Worm (Caenorhabditis elegans): ENCODE data around the gene spe-6.

Gene spe-6

ce11 chrIII:11470311-11470858 lies 34.9 kb upstream of the spe-6 start, which contains the start of gene bed-2:
bed-2 (minus strand) TSS chrIII:11470808.
- peak; percentile 61 for TF ChIP-seq aha-1 (tag)
- TF ChIP-seq Y75B8A.6 (GFP tag; IDR thresholded peaks at IDR 0.05), result no peak

- TF ChIP-seq skn-1 (tag; optimal IDR thresholded peaks at IDR 0.05) (no peak), lin-38 (GFP tag; IDR thresholded peaks at IDR 0.05) (peak; percentile 61), jun-1 (tag; optimal IDR thresholded peaks at IDR 0.05) (no peak), mxl-2 (GFP tag; conservative IDR thresholded peaks at IDR 0.05) (no peak), aha-1 (tag) (no peak), snpc-1.2 (GFP tag; IDR thresholded peaks at IDR 0.05) (no peak), nhr-10 (tag; optimal IDR thresholded peaks at IDR 0.05) (no peak), zag-1 (tag; optimal IDR thresholded peaks at IDR 0.05) (no peak), arid-1 (GFP tag; conservative IDR thresholded peaks at IDR 0.05) (no peak), lin-13 (GFP tag; optimal IDR thresholded peaks at IDR 0.05) (no peak), lsy-2 (tag; optimal IDR thresholded peaks at IDR 0.05) (peak in 1 of 2 experiments; percentile 5), ama-1 (optimal IDR thresholded peaks at IDR 0.05) (no peak), zfp-3 (GFP tag; conservative IDR thresholded peaks at IDR 0.05) (no peak), Y75B8A.6 (GFP tag; IDR thresholded peaks at IDR 0.05) (no peak), snpc-4 (tag; optimal IDR thresholded peaks at IDR 0.05) (no peak), ceh-82 (tag; optimal IDR thresholded peaks at IDR 0.05) (no peak), zip-2 (tag; optimal IDR thresholded peaks at IDR 0.05) (no peak)
Observed at ce11 chrIII:11471336-11471735, 34.0 kb upstream of the spe-6 start.

- TF ChIP-seq dpl-1 (GFP tag; optimal IDR thresholded peaks at IDR 0.05) (no peak), madf-9 (GFP tag; conservative IDR thresholded peaks at IDR 0.05) (no peak), mdl-1 (tag; optimal IDR thresholded peaks at IDR 0.05) (no peak), lin-15B (tag; optimal IDR thresholded peaks at IDR 0.05) (no peak), daf-8 (GFP tag; IDR thresholded peaks at IDR 0.05) (no peak), mep-1 (tag; optimal IDR thresholded peaks at IDR 0.05) (no peak), snpc-1.2 (GFP tag; IDR thresholded peaks at IDR 0.05) (no peak), ceh-32 (tag; optimal IDR thresholded peaks at IDR 0.05; ENCODE audit: poor library complexity) (no peak), nhr-76 (tag; optimal IDR thresholded peaks at IDR 0.05) (no peak), nhr-42 (GFP tag; IDR thresholded peaks at IDR 0.05) (no peak), sdz-12 (GFP tag; optimal IDR thresholded peaks at IDR 0.05) (no peak), F49E8.2 (tag; optimal IDR thresholded peaks at IDR 0.05; ENCODE audit: borderline replicate concordance) (no peak), zfp-2 (tag; optimal IDR thresholded peaks at IDR 0.05) (no peak), lim-7 (GFP tag; IDR thresholded peaks at IDR 0.05) (no peak), F10B5.3 (tag; optimal IDR thresholded peaks at IDR 0.05) (no peak)
Observed at ce11 chrIII:11472861-11473260, 32.4 kb upstream of the spe-6 start.

- TF ChIP-seq pha-4 (GFP tag; IDR thresholded peaks at IDR 0.05) (peak; percentile 33; the same call in 1 of the 2 replicates), pha-4 (tag; optimal IDR thresholded peaks at IDR 0.05) (no peak), F49E8.2 (tag; optimal IDR thresholded peaks at IDR 0.05; ENCODE audit: borderline replicate concordance) (no peak), tra-1 (GFP tag; IDR thresholded peaks at IDR 0.05) (no peak), daf-12 (tag; optimal IDR thresholded peaks at IDR 0.05) (no peak), nhr-77 (tag; optimal IDR thresholded peaks at IDR 0.05) (no peak), ceh-44 (GFP tag; IDR thresholded peaks at IDR 0.05) (no peak), Y5F2A.4 (GFP tag; optimal IDR thresholded peaks at IDR 0.05) (no peak), rbr-2 (tag; optimal IDR thresholded peaks at IDR 0.05) (no peak), mdt-29 (GFP tag; IDR thresholded peaks at IDR 0.05) (no peak), ama-1 (optimal IDR thresholded peaks at IDR 0.05) (no peak), nhr-6 (tag; optimal IDR thresholded peaks at IDR 0.05) (no peak), lir-3 (tag; optimal IDR thresholded peaks at IDR 0.05) (no peak), mes-2 (tag; optimal IDR thresholded peaks at IDR 0.05; ENCODE audit: poor library complexity, severe bottlenecking) (no peak), hmg-1.1 (GFP tag; IDR thresholded peaks at IDR 0.05) (no peak), dve-1 (tag; optimal IDR thresholded peaks at IDR 0.05; ENCODE audit: insufficient read depth) (no peak), cey-2 (tag; optimal IDR thresholded peaks at IDR 0.05; ENCODE audit: borderline replicate concordance, insufficient read depth) (no peak), lin-29 (GFP tag; IDR thresholded peaks at IDR 0.05) (no peak)
Observed at ce11 chrIII:11474674-11475306, 30.5 kb upstream of the spe-6 start.
